Fruit fly (Drosophila melanogaster) whole organism, wandering third instar larva: ENCODE data around the gene CG11381.

Source experiments
- GATAd ChIP-seq: sonication (Bioruptor generic); optimal IDR thresholded peaks from 2 replicates; lab custom pipeline; 2016; ENCODE audit warnings: missing biosample characterization, missing genetic modification characterization
- HLH106 ChIP-seq: fragments of 200-800 bp; optimal IDR thresholded peaks from 3 replicates; lab custom pipeline; 2019; ENCODE audit warnings: missing biosample characterization, mild to moderate bottlenecking, missing genetic modification characterization, moderate library complexity
- Hnf4 ChIP-seq: fragments of 200-800 bp; sonication (Bioruptor generic); optimal IDR thresholded peaks from 2 replicates; lab custom pipeline; 2016; ENCODE audit warnings: missing biosample characterization, mild to moderate bottlenecking, missing genetic modification characterization
- Jra ChIP-seq: sonication (Bioruptor generic); optimal IDR thresholded peaks from 2 replicates; lab custom pipeline; 2016; ENCODE audit warnings: missing biosample characterization, missing genetic modification characterization
- N ChIP-seq: fragments of >200 bp; optimal IDR thresholded peaks from 2 replicates; lab custom pipeline; 2018; ENCODE audit warnings: missing biosample characterization, missing external identifiers, missing genetic modification characterization
- OdsH ChIP-seq: fragments of 200-800 bp; sonication (Bioruptor generic); optimal IDR thresholded peaks from 2 replicates; lab custom pipeline; 2016; ENCODE audit warnings: missing biosample characterization, mild to moderate bottlenecking, missing genetic modification characterization
- br ChIP-seq: fragments of 200-800 bp; sonication (Bioruptor generic); optimal IDR thresholded peaks from 2 replicates; lab custom pipeline; 2016; ENCODE audit warnings: missing biosample characterization, missing genetic modification characterization
- fru ChIP-seq: fragments of 200-800 bp; sonication (Bioruptor generic); optimal IDR thresholded peaks from 3 replicates; lab custom pipeline; 2016; ENCODE audit warnings: missing biosample characterization, mild to moderate bottlenecking, missing genetic modification characterization
- h ChIP-seq: fragments of 200-800 bp; sonication (Bioruptor generic); optimal IDR thresholded peaks from 3 replicates; lab custom pipeline; 2016; ENCODE audit warnings: missing biosample characterization, mild to moderate bottlenecking, missing genetic modification characterization
- pan ChIP-seq: fragments of >200 bp; optimal IDR thresholded peaks from 2 replicates; lab custom pipeline; 2017
- psq ChIP-seq: fragments of 200-800 bp; sonication (Bioruptor generic); optimal IDR thresholded peaks from 3 replicates; lab custom pipeline; 2017; ENCODE audit warnings: missing biosample characterization, mild to moderate bottlenecking, missing genetic modification characterization, moderate library complexity
- sage ChIP-seq: fragments of 200-800 bp; sonication (Bioruptor generic); optimal IDR thresholded peaks from 2 replicates; lab custom pipeline; 2016; ENCODE audit warnings: missing biosample characterization, mild to moderate bottlenecking, missing genetic modification characterization
- usp ChIP-seq: fragments of >200 bp; optimal IDR thresholded peaks from 2 replicates; lab custom pipeline; 2017; ENCODE audit warnings: missing biosample characterization, missing genetic modification characterization

DNA sequence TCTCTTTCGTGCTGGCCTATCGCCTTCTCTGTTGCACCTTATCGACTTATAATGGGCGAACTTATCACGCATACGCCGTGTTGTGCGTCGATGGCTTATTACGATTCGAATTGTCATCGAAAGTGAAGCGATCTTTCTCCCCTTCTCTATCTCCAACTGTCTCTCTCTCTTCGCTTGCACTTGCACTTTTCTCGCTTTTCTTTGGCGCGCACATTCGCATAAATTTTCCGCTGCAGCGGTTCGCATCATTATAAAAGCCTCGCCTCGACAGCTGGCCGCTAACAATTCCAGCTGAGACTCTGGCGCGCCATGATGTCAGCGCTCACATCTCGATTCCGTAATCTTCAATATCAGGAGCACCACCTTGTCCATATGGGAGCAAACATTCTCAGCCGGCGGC, 4.3 kb upstream of the CG11381 start, which contains the start of gene CG14625:
- no peak for TF ChIP-seq br (GFP tag; lab: Kevin White, UChicago)
- TF ChIP-seq h (GFP tag; lab: Kevin White, UChicago), result no peak
- TF ChIP-seq usp (GFP tag; lab: Kevin White, UChicago), result no peak
- TF ChIP-seq fru, result no peak
- TF ChIP-seq Jra (GFP tag; lab: Kevin White, UChicago), result no peak
- no peak for TF ChIP-seq GATAd (GFP tag; lab: Kevin White, UChicago)
- TF ChIP-seq HLH106 (tag; lab: Kevin White, UChicago), result no peak
- no peak for TF ChIP-seq pan (lab: Kevin White, UChicago)
- no peak for TF ChIP-seq OdsH (GFP tag; lab: Kevin White, UChicago)
- no peak for TF ChIP-seq N (GFP tag; lab: Kevin White, UChicago)
- TF ChIP-seq psq, result no peak
- no peak for TF ChIP-seq Hnf4 (GFP tag; lab: Kevin White, UChicago)
- TF ChIP-seq sage, result no peak
